Fruit fly (Drosophila melanogaster) whole organism, wandering third instar larva: ENCODE measurements around the gene CG7781.

Experiments used
- Abd-B ChIP-seq: fragments of >200 bp; optimal IDR thresholded peaks from 2 replicates; lab custom pipeline; 2017; ENCODE audit warnings: missing biosample characterization, missing genetic modification characterization
- CG32264 ChIP-seq: fragments of 200-800 bp; sonication (Bioruptor generic); optimal IDR thresholded peaks from 2 replicates; lab custom pipeline; 2016; ENCODE audit warnings: missing biosample characterization, missing genetic modification characterization
- CrebA ChIP-seq: fragments of 200-800 bp; sonication (Bioruptor generic); optimal IDR thresholded peaks from 2 replicates; lab custom pipeline; 2016; ENCODE audit warnings: missing biosample characterization, mild to moderate bottlenecking, missing genetic modification characterization, borderline replicate concordance
- HLH106 ChIP-seq: fragments of 200-800 bp; optimal IDR thresholded peaks from 3 replicates; lab custom pipeline; 2019; ENCODE audit warnings: missing biosample characterization, mild to moderate bottlenecking, missing genetic modification characterization, moderate library complexity
- Hr83 ChIP-seq: fragments of 200-300 bp; sonication (Bioruptor generic); optimal IDR thresholded peaks from 2 replicates; lab custom pipeline; 2016; ENCODE audit warnings: missing biosample characterization, mild to moderate bottlenecking, missing genetic modification characterization, moderate library complexity; ENCODE audit not compliant: poor library complexity, severe bottlenecking
- Myc ChIP-seq: fragments of >200 bp; optimal IDR thresholded peaks from 2 replicates; lab custom pipeline; 2017
- Rel ChIP-seq, 2 experiments: fragments of 200-800 bp; sonication (Bioruptor generic) in 1 of 2; optimal IDR thresholded peaks; 2 replicates in 1 of 2; 3 replicates in 1 of 2; lab custom pipeline; 2016 to 2019; ENCODE audit warnings: mild to moderate bottlenecking in 2 of 2, missing biosample characterization in 2 of 2, missing genetic modification characterization in 2 of 2, moderate library complexity in 1 of 2
- br ChIP-seq: fragments of 200-800 bp; sonication (Bioruptor generic); optimal IDR thresholded peaks from 2 replicates; lab custom pipeline; 2016; ENCODE audit warnings: missing biosample characterization, missing genetic modification characterization
- ey ChIP-seq: fragments of 200-800 bp; sonication (Bioruptor generic); optimal IDR thresholded peaks from 2 replicates; lab custom pipeline; 2016; ENCODE audit warnings: missing biosample characterization, missing genetic modification characterization
- psq ChIP-seq: fragments of 200-800 bp; sonication (Bioruptor generic); optimal IDR thresholded peaks from 3 replicates; lab custom pipeline; 2017; ENCODE audit warnings: missing biosample characterization, mild to moderate bottlenecking, missing genetic modification characterization, moderate library complexity

dm6 chr2L:8342395-8342794 is 17.2 kb upstream of the CG7781 start, which contains the start of gene CG14273:
- no peak for TF ChIP-seq br (GFP tag; lab: Kevin White, UChicago)
- TF ChIP-seq Rel (GFP tag; optimal IDR thresholded peaks at IDR 0.05; lab: Kevin White, UChicago) = no peak
- no peak for TF ChIP-seq Rel (tag; optimal IDR thresholded peaks at IDR 0.05; lab: Kevin White, UChicago)
- no peak for TF ChIP-seq Myc
- TF ChIP-seq CrebA (GFP tag; lab: Kevin White, UChicago) = no peak
- TF ChIP-seq HLH106 = no peak
- no peak for TF ChIP-seq ey (GFP tag; lab: Kevin White, UChicago)
- no peak for TF ChIP-seq Hr83
- TF ChIP-seq CG32264 = no peak
- no peak for TF ChIP-seq psq (GFP tag; lab: Kevin White, UChicago)
- no peak for TF ChIP-seq Abd-B (GFP tag; lab: Kevin White, UChicago)
